Worm (Caenorhabditis elegans) whole organism, L4/young adult: ENCODE measurements around the gene Y39A1A.3.

Source experiments
- W03F9.2 ChIP-seq: fragments of 150-350 bp; optimal IDR thresholded peaks from 2 replicates; lab custom pipeline; 2014; ENCODE audit warnings: missing biosample characterization, missing genetic modification characterization
- dao-5 ChIP-seq: sonication (generic microtip); optimal IDR thresholded peaks from 2 replicates; lab custom pipeline; 2016; ENCODE audit warnings: missing genotype, missing genetic modification characterization, moderate library complexity, missing compliant biosample characterization
- him-1 ChIP-seq: sonication (generic microtip); optimal IDR thresholded peaks from 2 replicates; lab custom pipeline; 2016; ENCODE audit warnings: missing genotype, missing genetic modification reagents, missing genetic modification characterization, missing compliant biosample characterization

- no peak for TF ChIP-seq him-1 (tag; lab: Kevin White, UChicago)
- no peak for TF ChIP-seq dao-5 (tag; lab: Kevin White, UChicago)
- no peak for TF ChIP-seq W03F9.2 (tag; lab: Kevin White, UChicago)
Observed at ce11 chrIII:10552929-10553328, 43.4 kb downstream of the Y39A1A.3 start, which contains the start of gene T21C12.8.
